Worm (Caenorhabditis elegans) whole organism, early embryonic: Measurements from ENCODE around the gene srxa-16.

ENCODE experiments used
- B0310.2 ChIP-seq: sonication (generic microtip); optimal IDR thresholded peaks from 2 replicates; lab custom pipeline; 2016; ENCODE audit warnings: mild to moderate bottlenecking, missing genetic modification characterization, missing compliant biosample characterization
- F13C5.2 ChIP-seq: sonication (generic microtip); optimal IDR thresholded peaks from 2 replicates; lab custom pipeline; 2017; ENCODE audit warnings: mild to moderate bottlenecking, missing genetic modification characterization, inconsistent platforms, missing compliant biosample characterization
- aly-1 ChIP-seq: sonication (generic microtip); optimal IDR thresholded peaks from 2 replicates; lab custom pipeline; 2016; ENCODE audit warnings: missing genetic modification characterization, missing compliant biosample characterization
- ama-1 ChIP-seq: fragments of 150-350 bp; optimal IDR thresholded peaks from 2 replicates; lab custom pipeline; 2014
- ceh-13 ChIP-seq: fragments of 200-800 bp; sonication (Bioruptor generic); optimal IDR thresholded peaks from 2 replicates; lab custom pipeline; 2018; ENCODE audit warnings: mild to moderate bottlenecking, missing genetic modification characterization, missing compliant biosample characterization
- ceh-36 ChIP-seq: sonication (generic microtip); optimal IDR thresholded peaks from 2 replicates; lab custom pipeline; 2016; ENCODE audit warnings: missing genetic modification characterization, inconsistent platforms, missing compliant biosample characterization
- ets-7 ChIP-seq: sonication (generic microtip); optimal IDR thresholded peaks from 2 replicates; lab custom pipeline; 2016; ENCODE audit warnings: missing genotype, missing genetic modification characterization, missing compliant biosample characterization
- flt-1 ChIP-seq: fragments of 200-800 bp; sonication (Bioruptor generic); IDR thresholded peaks from 2 replicates; pipeline ENCODE4 v1.3.6; 2022; ENCODE audit warnings: missing genetic modification characterization, missing compliant biosample characterization
- hmbx-1 ChIP-seq: sonication (generic microtip); optimal IDR thresholded peaks from 2 replicates; lab custom pipeline; 2016; ENCODE audit warnings: mild to moderate bottlenecking, missing genetic modification characterization, missing compliant biosample characterization
- hmg-4 ChIP-seq: fragments of 200-800 bp; sonication (Bioruptor generic); optimal IDR thresholded peaks from 2 replicates; lab custom pipeline; 2018; ENCODE audit warnings: mild to moderate bottlenecking, missing genetic modification characterization, missing compliant biosample characterization
- hnd-1 ChIP-seq: sonication (generic microtip); optimal IDR thresholded peaks from 2 replicates; lab custom pipeline; 2016; ENCODE audit warnings: missing genetic modification characterization, missing compliant biosample characterization
- pes-1 ChIP-seq: fragments of 200-800 bp; sonication (Bioruptor generic); IDR thresholded peaks from 2 replicates; pipeline ENCODE4 v1.3.6; 2022; ENCODE audit warnings: missing genetic modification reagents, missing genetic modification characterization, missing compliant biosample characterization
- scrt-1 ChIP-seq: fragments of 200-800 bp; sonication (Bioruptor generic); IDR thresholded peaks from 2 replicates; pipeline ENCODE4 v1.3.6; 2022; ENCODE audit warnings: missing genetic modification characterization, missing compliant biosample characterization
- sea-1 ChIP-seq: fragments of 200-800 bp; sonication (Bioruptor generic); conservative IDR thresholded peaks from 2 replicates; pipeline ENCODE4 v1.3.6; 2022; ENCODE audit warnings: missing genetic modification characterization, missing compliant biosample characterization
- tbx-11 ChIP-seq: fragments of 200-800 bp; sonication (Bioruptor generic); IDR thresholded peaks from 2 replicates; pipeline ENCODE4 v1.3.6; 2022; ENCODE audit warnings: missing genetic modification characterization, missing compliant biosample characterization
- tbx-37 ChIP-seq: fragments of 200-800 bp; sonication (Bioruptor generic); conservative IDR thresholded peaks from 2 replicates; pipeline ENCODE4 v1.3.6; 2022; ENCODE audit warnings: missing genetic modification reagents, missing genetic modification characterization, missing compliant biosample characterization
- tra-4 ChIP-seq: sonication (generic microtip); optimal IDR thresholded peaks from 2 replicates; lab custom pipeline; 2017; ENCODE audit warnings: missing genetic modification characterization, missing compliant biosample characterization

The srxa-16 gene

DNA sequence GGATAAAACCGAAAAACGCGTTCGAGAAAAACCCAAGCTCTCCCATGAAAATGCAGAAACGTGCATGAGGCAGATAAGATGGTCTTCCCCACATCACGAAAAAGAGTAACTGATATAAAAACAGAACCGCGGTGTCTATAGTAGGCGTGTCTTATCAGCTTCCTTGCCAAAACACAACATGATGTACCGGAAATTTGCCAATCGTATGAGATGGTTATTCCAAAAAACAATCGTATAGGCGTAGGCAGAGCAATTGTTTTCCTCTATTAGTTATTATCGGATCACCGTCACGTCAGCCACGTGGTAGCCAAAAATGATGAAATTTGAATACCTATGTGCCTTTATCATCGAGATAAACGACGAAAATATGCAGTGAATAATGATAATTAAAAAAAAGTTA is 14.7 kb downstream of the srxa-16 start, which contains the start of gene str-7:
TSS of gene str-7 (minus strand) at position 101 of the 400 bp plus-strand sequence.
- TF ChIP-seq ceh-36 (tag; lab: Kevin White, UChicago) = no peak
- no peak for TF ChIP-seq hnd-1 (tag; lab: Kevin White, UChicago)
- TF ChIP-seq tbx-37 (GFP tag; lab: Robert Waterston, UW) = no peak
- TF ChIP-seq pes-1 (GFP tag; lab: Robert Waterston, UW) = no peak
- TF ChIP-seq tbx-11 (GFP tag; lab: Robert Waterston, UW) = no peak
- TF ChIP-seq B0310.2 (tag; lab: Kevin White, UChicago) = no peak
- TF ChIP-seq ets-7 (tag; lab: Kevin White, UChicago) = no peak
- no peak for TF ChIP-seq ceh-13 (GFP tag; lab: Kevin White, UChicago)
- no peak for TF ChIP-seq sea-1 (GFP tag; lab: Robert Waterston, UW)
- TF ChIP-seq hmg-4 (GFP tag; lab: Kevin White, UChicago) = no peak
- no peak for TF ChIP-seq aly-1 (tag; lab: Kevin White, UChicago)
- TF ChIP-seq hmbx-1 = no peak
- no peak for TF ChIP-seq tra-4
- no peak for TF ChIP-seq F13C5.2 (tag; lab: Kevin White, UChicago)
- no peak for TF ChIP-seq flt-1 (GFP tag; lab: Robert Waterston, UW)

DNA sequence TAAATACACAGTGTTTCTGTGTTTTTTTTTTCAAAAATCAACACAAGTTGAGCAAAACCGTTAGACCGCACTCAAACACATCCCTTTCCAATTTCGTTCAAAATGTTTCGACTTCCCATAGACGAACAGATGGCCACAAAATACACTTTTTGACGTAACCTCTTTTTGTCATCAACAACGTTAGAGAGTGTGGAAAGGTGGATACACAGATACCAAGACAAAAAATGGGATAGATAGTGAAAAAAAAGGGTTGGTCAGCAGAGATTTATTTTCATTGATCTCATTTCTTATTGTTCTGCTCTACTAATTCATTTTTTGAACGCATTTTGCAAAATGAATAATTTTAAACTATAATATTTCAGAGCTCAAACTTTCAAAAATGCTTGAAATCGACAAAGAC is 19.3 kb downstream of the srxa-16 start:
- TF ChIP-seq ets-7 (tag; lab: Kevin White, UChicago) = no peak
- TF ChIP-seq ceh-13 (GFP tag; lab: Kevin White, UChicago) = no peak
- TF ChIP-seq tbx-37 (GFP tag; lab: Robert Waterston, UW) = no peak
- TF ChIP-seq flt-1 (GFP tag; lab: Robert Waterston, UW) = no peak
- TF ChIP-seq tbx-11 (GFP tag; lab: Robert Waterston, UW) = no peak
- no peak for TF ChIP-seq tra-4
- TF ChIP-seq pes-1 (GFP tag; lab: Robert Waterston, UW) = no peak

DNA sequence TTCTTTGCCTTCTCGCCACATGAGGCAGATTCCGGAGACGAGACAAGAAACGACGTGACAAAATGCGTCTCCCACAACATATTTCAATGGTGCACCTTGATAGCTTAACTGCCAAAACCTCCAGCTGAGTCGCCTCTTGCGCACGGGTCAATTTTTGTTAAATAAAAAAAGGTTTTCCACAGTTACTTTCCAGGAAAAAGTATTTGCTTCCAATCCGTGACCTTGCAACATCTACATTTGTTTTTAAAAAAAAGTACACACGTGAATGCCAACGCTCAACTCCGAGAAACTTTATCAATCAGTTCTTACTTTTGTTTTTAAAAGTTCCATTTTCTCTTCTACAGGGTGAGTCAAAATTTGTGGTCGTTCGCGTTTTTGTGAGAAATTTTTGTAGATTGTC is 19.9 kb downstream of the srxa-16 start, which contains the start of gene F22B8.7:
TSS of gene F22B8.7 (plus strand) at position 301 of the 400 bp plus-strand sequence.
- no peak for TF ChIP-seq tbx-37 (GFP tag; lab: Robert Waterston, UW)

DNA sequence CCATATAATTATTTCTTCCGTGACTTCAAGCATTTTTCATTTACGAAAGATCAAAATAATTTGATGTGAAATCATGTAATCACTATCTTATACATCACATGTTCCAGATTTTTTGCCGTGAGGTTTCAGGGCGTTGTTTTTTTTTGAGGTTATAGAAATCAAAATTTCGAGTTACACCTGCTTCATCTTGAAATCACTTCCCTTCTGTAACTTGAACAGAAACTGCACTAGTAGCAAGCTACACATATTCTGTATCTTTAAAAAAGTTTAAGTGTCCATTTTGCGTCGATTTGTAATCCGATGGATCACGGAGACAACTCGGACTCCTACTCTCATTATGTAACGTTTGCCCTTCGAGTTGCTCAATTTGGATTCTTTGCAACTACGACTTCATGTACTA is 23.5 kb downstream of the srxa-16 start, which contains the start of gene F22B8.3:
TSS of gene F22B8.3 (plus strand) at position 301 of the 400 bp plus-strand sequence.
- TF ChIP-seq flt-1 (GFP tag; lab: Robert Waterston, UW) = no peak
- TF ChIP-seq tbx-11 (GFP tag; lab: Robert Waterston, UW) = no peak
- TF ChIP-seq ceh-36 (tag; lab: Kevin White, UChicago) = no peak
- no peak for TF ChIP-seq pes-1 (GFP tag; lab: Robert Waterston, UW)

DNA sequence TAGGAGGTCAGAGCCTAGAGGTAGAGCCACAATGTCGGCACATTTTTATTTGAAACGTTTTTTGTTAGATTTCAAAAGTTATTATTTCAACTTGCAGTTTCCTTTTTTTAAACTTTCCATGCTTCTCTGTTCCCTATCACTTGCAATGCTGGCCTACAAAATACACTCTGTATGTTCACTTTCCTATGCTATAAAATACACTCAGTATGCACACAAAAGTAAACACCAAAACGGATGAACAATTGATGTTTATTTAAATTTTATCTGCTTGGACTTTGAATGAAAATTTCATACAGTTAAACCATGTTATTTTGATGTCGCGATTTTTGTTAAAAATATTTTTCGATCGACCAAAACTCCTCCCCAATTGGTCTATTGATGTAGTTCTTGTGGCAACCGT is 33.5 kb downstream of the srxa-16 start:
- no peak for TF ChIP-seq pes-1 (GFP tag; lab: Robert Waterston, UW)
- no peak for TF ChIP-seq aly-1 (tag; lab: Kevin White, UChicago)
- TF ChIP-seq sea-1 (GFP tag; lab: Robert Waterston, UW) = no peak
- no peak for TF ChIP-seq tra-4
- TF ChIP-seq F13C5.2 (tag; lab: Kevin White, UChicago) = no peak
- TF ChIP-seq flt-1 (GFP tag; lab: Robert Waterston, UW) = no peak
- TF ChIP-seq hnd-1 (tag; lab: Kevin White, UChicago) = no peak
- TF ChIP-seq ceh-13 (GFP tag; lab: Kevin White, UChicago) = no peak
- TF ChIP-seq scrt-1 (GFP tag; lab: Robert Waterston, UW) = no peak

DNA sequence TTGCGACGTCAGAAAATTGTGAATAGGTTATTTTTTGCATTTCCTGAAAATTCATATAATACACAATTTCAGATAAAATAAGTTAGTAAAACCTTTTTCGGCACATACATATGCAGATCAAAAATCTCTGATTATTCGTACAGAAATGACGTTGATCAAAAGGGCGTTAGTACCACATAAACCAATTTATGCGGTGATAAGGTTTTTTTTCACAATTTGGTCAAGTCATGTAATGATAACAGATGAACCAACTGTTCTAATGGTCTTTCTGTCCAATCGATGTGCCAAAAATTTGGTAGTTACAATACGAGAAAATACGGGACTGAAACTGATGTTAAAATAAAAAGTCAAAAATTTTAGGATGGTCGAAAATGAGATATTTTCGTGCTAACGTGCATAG is 34.1 kb downstream of the srxa-16 start:
- no peak for TF ChIP-seq tra-4
- TF ChIP-seq hmbx-1 = no peak
- no peak for TF ChIP-seq ceh-13 (GFP tag; lab: Kevin White, UChicago)
- TF ChIP-seq aly-1 (tag; lab: Kevin White, UChicago) = no peak
- TF ChIP-seq B0310.2 (tag; lab: Kevin White, UChicago) = no peak
- TF ChIP-seq flt-1 (GFP tag; lab: Robert Waterston, UW) = no peak
- TF ChIP-seq tbx-37 (GFP tag; lab: Robert Waterston, UW) = no peak
- TF ChIP-seq ama-1 = no peak
- no peak for TF ChIP-seq hmg-4 (GFP tag; lab: Kevin White, UChicago)
- TF ChIP-seq pes-1 (GFP tag; lab: Robert Waterston, UW) = no peak
- TF ChIP-seq sea-1 (GFP tag; lab: Robert Waterston, UW) = no peak
- no peak for TF ChIP-seq tbx-11 (GFP tag; lab: Robert Waterston, UW)
- TF ChIP-seq F13C5.2 (tag; lab: Kevin White, UChicago) = no peak
- TF ChIP-seq ets-7 (tag; lab: Kevin White, UChicago) = no peak
- no peak for TF ChIP-seq hnd-1 (tag; lab: Kevin White, UChicago)
- TF ChIP-seq ceh-36 (tag; lab: Kevin White, UChicago) = no peak
- TF ChIP-seq scrt-1 (GFP tag; lab: Robert Waterston, UW) = no peak

DNA sequence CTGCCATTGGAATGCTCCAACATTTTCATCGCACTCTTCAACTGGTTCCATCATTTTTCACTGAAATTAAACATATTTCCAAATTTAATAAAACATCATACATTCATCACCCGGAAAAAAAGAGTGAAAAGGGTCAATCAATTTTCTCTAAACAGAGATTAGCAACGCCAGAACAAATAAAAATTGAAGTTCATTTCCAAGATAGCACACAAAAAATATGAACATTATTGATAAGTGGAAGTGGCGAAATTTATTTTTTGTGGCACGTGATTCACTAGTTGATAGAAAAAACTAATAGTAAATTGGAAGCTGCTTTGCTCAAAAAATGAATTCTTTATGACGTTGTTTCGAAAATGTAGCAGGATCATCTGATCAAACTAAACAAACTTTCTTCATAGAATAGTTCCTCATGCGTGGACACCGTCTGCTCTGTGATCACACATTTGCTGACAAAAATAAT is 38.9 kb downstream of the srxa-16 start, which contains the start of the genes F14H3.12 and srj-29:
TSS of gene F14H3.12 (minus strand) at position 74 of the 460 bp plus-strand sequence.
TSS of gene srj-29 (plus strand) at position 410 of the 460 bp plus-strand sequence.
- TF ChIP-seq aly-1 (tag; lab: Kevin White, UChicago) (no peak), ceh-36 (tag; lab: Kevin White, UChicago) (no peak), ets-7 (tag; lab: Kevin White, UChicago) (no peak), scrt-1 (GFP tag; lab: Robert Waterston, UW) (no peak), tbx-37 (GFP tag; lab: Robert Waterston, UW) (no peak), F13C5.2 (tag; lab: Kevin White, UChicago) (no peak), ceh-13 (GFP tag; lab: Kevin White, UChicago) (no peak), hnd-1 (tag; lab: Kevin White, UChicago) (no peak), B0310.2 (tag; lab: Kevin White, UChicago) (no peak), flt-1 (GFP tag; lab: Robert Waterston, UW) (no peak), hmg-4 (GFP tag; lab: Kevin White, UChicago) (no peak), sea-1 (GFP tag; lab: Robert Waterston, UW) (no peak), ama-1 (no peak), tra-4 (no peak), hmbx-1 (no peak), tbx-11 (GFP tag; lab: Robert Waterston, UW) (no peak), pes-1 (GFP tag; lab: Robert Waterston, UW) (no peak)
